Fruit fly (Drosophila melanogaster) whole organism, embryonic: Measurements from ENCODE around the gene mRpS18B.

Experiments used
- Ada2b ChIP-seq: fragments of 200-800 bp; sonication (Bioruptor generic); IDR thresholded peaks from 2 replicates; pipeline ENCODE4 v1.3.6; 2022; ENCODE audit warnings: missing biosample characterization, missing genetic modification characterization
- Atf3 ChIP-seq: fragments of 200-800 bp; sonication (Bioruptor generic); optimal IDR thresholded peaks from 3 replicates; lab custom pipeline; 2016; ENCODE audit warnings: missing biosample characterization, missing genetic modification characterization
- CG10431 ChIP-seq: fragments of 200-800 bp; sonication (Bioruptor generic); optimal IDR thresholded peaks from 3 replicates; lab custom pipeline; 2018; ENCODE audit warnings: missing biosample characterization, mild to moderate bottlenecking, missing genetic modification characterization
- CG10565 ChIP-seq: fragments of 200-800 bp; sonication (Bioruptor generic); optimal IDR thresholded peaks from 3 replicates; lab custom pipeline; 2016; ENCODE audit warnings: missing biosample characterization, mild to moderate bottlenecking, missing genetic modification characterization
- CG10654 ChIP-seq: fragments of 200-800 bp; sonication (Bioruptor generic); optimal IDR thresholded peaks from 2 replicates; lab custom pipeline; 2016; ENCODE audit warnings: missing biosample characterization, missing genetic modification characterization
- CG11560 ChIP-seq: fragments of 200-800 bp; sonication (Bioruptor generic); IDR thresholded peaks from 3 replicates; pipeline ENCODE4 v1.3.6; 2022; ENCODE audit warnings: missing biosample characterization, missing genetic modification characterization
- CG12071 ChIP-seq: fragments of 200-800 bp; sonication (Bioruptor generic); optimal IDR thresholded peaks from 3 replicates; lab custom pipeline; 2018; ENCODE audit warnings: missing biosample characterization, mild to moderate bottlenecking, missing genetic modification characterization
- CG14667 ChIP-seq: fragments of 200-800 bp; sonication (Bioruptor generic); IDR thresholded peaks from 2 replicates; pipeline ENCODE4 v1.3.6; 2022; ENCODE audit warnings: missing biosample characterization, missing genetic modification characterization
- CG15011 ChIP-seq: fragments of 200-800 bp; sonication (Bioruptor generic); optimal IDR thresholded peaks from 3 replicates; lab custom pipeline; 2018; ENCODE audit warnings: missing biosample characterization, mild to moderate bottlenecking, missing genetic modification characterization
- CG17359 ChIP-seq: fragments of 200-800 bp; sonication (Bioruptor generic); optimal IDR thresholded peaks from 3 replicates; lab custom pipeline; 2018; ENCODE audit warnings: missing biosample characterization, mild to moderate bottlenecking, missing genetic modification characterization, moderate library complexity
- CG18476 ChIP-seq: fragments of 200-800 bp; sonication (Bioruptor generic); optimal IDR thresholded peaks from 2 replicates; lab custom pipeline; 2016; ENCODE audit warnings: missing biosample characterization, mild to moderate bottlenecking, missing genetic modification characterization
- CG18764 ChIP-seq: fragments of 200-800 bp; sonication (Bioruptor generic); optimal IDR thresholded peaks from 3 replicates; lab custom pipeline; 2016; ENCODE audit warnings: missing biosample characterization, missing genetic modification characterization
- CG32532 ChIP-seq: fragments of 200-800 bp; sonication (Bioruptor generic); IDR thresholded peaks from 2 replicates; pipeline ENCODE4 v1.3.6; 2022; ENCODE audit warnings: missing biosample characterization, missing genetic modification characterization
- CG5245 ChIP-seq: fragments of 200-800 bp; sonication (Bioruptor generic); optimal IDR thresholded peaks from 3 replicates; lab custom pipeline; 2016; ENCODE audit warnings: missing biosample characterization, missing genetic modification characterization
- Deaf1 ChIP-seq: fragments of 200-800 bp; optimal IDR thresholded peaks from 3 replicates; lab custom pipeline; 2019; ENCODE audit warnings: missing biosample characterization, mild to moderate bottlenecking, missing genetic modification characterization, moderate library complexity
- H15 ChIP-seq: fragments of 200-800 bp; sonication (Bioruptor generic); IDR thresholded peaks from 3 replicates; pipeline ENCODE4 v1.3.6; 2022; ENCODE audit warnings: missing biosample characterization, missing genetic modification characterization
- Hr78 ChIP-seq, 2 experiments: fragments of 200-800 bp in 1 of 2; fragments of >200 bp in 1 of 2; sonication (Bioruptor generic) in 1 of 2; optimal IDR thresholded peaks; 2 replicates each; lab custom pipeline; 2017 to 2019; ENCODE audit warnings: missing biosample characterization in 2 of 2, missing genetic modification characterization in 2 of 2, mild to moderate bottlenecking in 1 of 2, moderate library complexity in 1 of 2
- Hsf ChIP-seq: fragments of 200-800 bp; sonication (Bioruptor generic); optimal IDR thresholded peaks from 3 replicates; lab custom pipeline; 2016; ENCODE audit warnings: missing biosample characterization, missing genetic modification characterization
- Myb ChIP-seq: fragments of 200-800 bp; sonication (Bioruptor generic); optimal IDR thresholded peaks from 2 replicates; lab custom pipeline; 2016; ENCODE audit warnings: missing biosample characterization, missing genetic modification characterization
- Opbp ChIP-seq: fragments of 200-800 bp; sonication (Bioruptor generic); IDR thresholded peaks from 3 replicates; pipeline ENCODE4 v1.3.6; 2022; ENCODE audit warnings: missing biosample characterization, missing genetic modification characterization; ENCODE audit not compliant: partially characterized antibody
- Side ChIP-seq: fragments of 200-800 bp; sonication (Bioruptor generic); optimal IDR thresholded peaks from 2 replicates; lab custom pipeline; 2016; ENCODE audit warnings: missing biosample characterization, missing genetic modification characterization
- Sin3A ChIP-seq: fragments of >200 bp; optimal IDR thresholded peaks from 2 replicates; lab custom pipeline; 2018
- Six4 ChIP-seq: fragments of 200-800 bp; sonication (Bioruptor generic); optimal IDR thresholded peaks from 2 replicates; lab custom pipeline; 2016; ENCODE audit warnings: missing biosample characterization, missing genetic modification characterization
- Spps ChIP-seq: fragments of 200-800 bp; sonication (Bioruptor generic); optimal IDR thresholded peaks from 2 replicates; lab custom pipeline; 2018; ENCODE audit warnings: missing biosample characterization, mild to moderate bottlenecking, missing genetic modification characterization
- Ssrp ChIP-seq: fragments of 200-800 bp; sonication (Bioruptor generic); optimal IDR thresholded peaks from 2 replicates; lab custom pipeline; 2018; ENCODE audit warnings: missing biosample characterization, mild to moderate bottlenecking, missing genetic modification characterization, moderate library complexity
- Stat92E ChIP-seq, 3 experiments: fragments of >200 bp in 2 of 3; fragments of 200-800 bp in 1 of 3; sonication (Bioruptor generic) in 1 of 3; optimal IDR thresholded peaks; 2 replicates each; lab custom pipeline; 2017 to 2019; ENCODE audit warnings: missing biosample characterization in 3 of 3, missing genetic modification characterization in 3 of 3, mild to moderate bottlenecking in 1 of 3, moderate library complexity in 1 of 3
- Tbp ChIP-seq: fragments of >200 bp; optimal IDR thresholded peaks from 2 replicates; lab custom pipeline; 2018; ENCODE audit warnings: missing biosample characterization, missing genetic modification characterization
- Xrp1 ChIP-seq: fragments of 200-800 bp; sonication (Bioruptor generic); IDR thresholded peaks from 2 replicates; pipeline ENCODE4 v1.3.6; 2022; ENCODE audit warnings: missing biosample characterization, missing genetic modification characterization
- bab2 ChIP-seq: fragments of 200-800 bp; sonication (Bioruptor generic); optimal IDR thresholded peaks from 2 replicates; lab custom pipeline; 2016; ENCODE audit warnings: missing biosample characterization, missing genetic modification characterization
- bigmax ChIP-seq: fragments of 200-800 bp; sonication (Bioruptor generic); optimal IDR thresholded peaks from 2 replicates; lab custom pipeline; 2018; ENCODE audit warnings: missing biosample characterization, mild to moderate bottlenecking, missing genetic modification characterization
- chinmo ChIP-seq: fragments of 200-800 bp; sonication (Bioruptor generic); IDR thresholded peaks from 4 replicates; pipeline ENCODE4 v1.3.6; 2022; ENCODE audit warnings: missing biosample characterization, missing genetic modification characterization; ENCODE audit not compliant: partially characterized antibody
- crol ChIP-seq: fragments of 200-800 bp; sonication (Bioruptor generic); IDR thresholded peaks from 2 replicates; pipeline ENCODE4 v1.3.6; 2022; ENCODE audit warnings: missing biosample characterization, missing genetic modification characterization
- danr ChIP-seq: fragments of 200-800 bp; sonication (Bioruptor generic); IDR thresholded peaks from 2 replicates; pipeline ENCODE4 v1.3.6; 2022; ENCODE audit warnings: missing biosample characterization, missing genetic modification characterization
- dati ChIP-seq: fragments of 200-800 bp; sonication (Bioruptor generic); IDR thresholded peaks from 2 replicates; pipeline ENCODE4 v1.3.6; 2022; ENCODE audit warnings: missing biosample characterization, missing genetic modification characterization
- lola ChIP-seq, 3 experiments: fragments of >200 bp in 2 of 3; fragments of 200-800 bp in 1 of 3; sonication (Bioruptor generic) in 1 of 3; optimal IDR thresholded peaks; 2 replicates each; lab custom pipeline; 2017 to 2019; ENCODE audit warnings: missing biosample characterization in 3 of 3, missing genetic modification characterization in 3 of 3, mild to moderate bottlenecking in 1 of 3, moderate library complexity in 1 of 3
- p53 ChIP-seq: fragments of 200-800 bp; sonication (Bioruptor generic); optimal IDR thresholded peaks from 2 replicates; lab custom pipeline; 2016; ENCODE audit warnings: missing biosample characterization, missing genetic modification characterization
- pb ChIP-seq: fragments of 200-800 bp; sonication (Bioruptor generic); optimal IDR thresholded peaks from 3 replicates; lab custom pipeline; 2016; ENCODE audit warnings: missing biosample characterization, missing genetic modification characterization
- pho ChIP-seq: fragments of 200-800 bp; sonication (Bioruptor generic); optimal IDR thresholded peaks from 2 replicates; lab custom pipeline; 2016; ENCODE audit warnings: missing biosample characterization, missing genetic modification characterization
- phol ChIP-seq: fragments of 200-800 bp; sonication (Bioruptor generic); optimal IDR thresholded peaks from 3 replicates; lab custom pipeline; 2018; ENCODE audit warnings: missing biosample characterization, mild to moderate bottlenecking, missing genetic modification characterization, moderate library complexity
- prd ChIP-seq, 3 experiments: fragments of >200 bp in 2 of 3; fragments of 200-800 bp in 1 of 3; sonication (Bioruptor generic) in 1 of 3; optimal IDR thresholded peaks in 2 of 3; IDR thresholded peaks in 1 of 3; 2 replicates in 2 of 3; 3 replicates in 1 of 3; pipeline versions ENCODE4 v1.3.6 to Lab custom; 2017 to 2022; ENCODE audit warnings: missing biosample characterization in 1 of 3, missing genetic modification characterization in 1 of 3
- pros ChIP-seq: fragments of 200-800 bp; sonication (Bioruptor generic); optimal IDR thresholded peaks from 3 replicates; lab custom pipeline; 2019; ENCODE audit warnings: missing biosample characterization, mild to moderate bottlenecking, missing genetic modification characterization, moderate library complexity
- salm ChIP-seq: fragments of 200-800 bp; sonication (Bioruptor generic); optimal IDR thresholded peaks from 2 replicates; lab custom pipeline; 2018; ENCODE audit warnings: missing biosample characterization, mild to moderate bottlenecking, missing genetic modification characterization
- slbo ChIP-seq: fragments of 200-800 bp; sonication (Bioruptor generic); IDR thresholded peaks from 2 replicates; pipeline ENCODE4 v1.3.6; 2022; ENCODE audit warnings: missing biosample characterization, missing genetic modification characterization
- sr ChIP-seq: fragments of 200-800 bp; sonication (Bioruptor generic); IDR thresholded peaks from 3 replicates; pipeline ENCODE4 v1.3.6; 2022; ENCODE audit warnings: missing biosample characterization, missing genetic modification characterization
- tin ChIP-seq: fragments of 200-800 bp; sonication (Bioruptor generic); optimal IDR thresholded peaks from 3 replicates; lab custom pipeline; 2016; ENCODE audit warnings: missing biosample characterization, missing genetic modification characterization
- trem ChIP-seq: fragments of 200-800 bp; optimal IDR thresholded peaks from 3 replicates; lab custom pipeline; 2019; ENCODE audit warnings: missing biosample characterization, mild to moderate bottlenecking, missing genetic modification characterization, moderate library complexity
- vnd ChIP-seq: fragments of 200-800 bp; sonication (Bioruptor generic); IDR thresholded peaks from 3 replicates; pipeline ENCODE4 v1.3.6; 2022; ENCODE audit warnings: missing biosample characterization, missing genetic modification characterization; ENCODE audit not compliant: partially characterized antibody
- wor ChIP-seq: fragments of 200-800 bp; sonication (Bioruptor generic); IDR thresholded peaks from 2 replicates; pipeline ENCODE4 v1.3.6; 2022; ENCODE audit warnings: missing biosample characterization, missing genetic modification characterization
- yki ChIP-seq: fragments of >200 bp; optimal IDR thresholded peaks from 3 replicates; lab custom pipeline; 2018

mRpS18B gene

DNA sequence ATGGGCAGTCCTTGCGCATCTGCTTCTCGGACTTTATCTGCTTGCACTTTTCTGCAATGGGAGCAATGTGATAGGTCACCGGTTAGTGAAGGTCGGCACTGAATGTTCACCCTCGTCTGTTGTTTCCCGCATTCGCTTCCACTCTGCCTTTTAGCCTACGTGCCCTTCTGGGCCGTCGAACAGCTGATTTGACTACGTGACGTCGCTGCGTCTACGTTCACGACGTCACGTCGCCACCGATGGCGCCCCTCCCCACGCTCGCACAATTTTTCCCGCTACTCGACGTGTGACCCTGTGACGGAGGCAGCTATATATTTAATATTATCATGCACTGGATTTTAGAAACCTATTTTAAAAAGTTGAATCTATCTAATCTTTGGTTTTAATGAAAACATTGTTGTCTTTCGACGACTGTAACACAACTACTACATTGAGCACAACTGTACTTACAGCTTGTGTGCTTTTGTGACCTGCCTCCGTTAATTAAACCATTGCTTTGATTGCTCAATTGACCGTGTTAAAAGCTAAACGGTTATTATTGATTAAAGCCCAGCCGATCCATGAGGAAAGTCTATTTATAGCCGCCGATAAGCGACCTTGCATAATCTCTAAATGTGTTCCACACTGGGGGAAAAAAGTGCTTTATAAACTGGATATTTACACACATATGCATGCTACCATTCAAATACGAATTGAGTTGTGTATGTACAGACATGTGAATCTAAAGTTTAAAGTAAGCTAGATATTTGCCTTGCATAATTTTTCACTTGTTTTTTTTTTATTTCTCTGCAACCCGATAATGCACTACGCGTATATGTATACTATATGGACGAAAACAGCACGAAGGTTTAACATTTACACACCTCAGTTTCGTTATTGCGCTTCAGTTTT, 13.8 kb downstream of the mRpS18B start (continued):
- TF ChIP-seq Stat92E (GFP tag; optimal IDR thresholded peaks at IDR 0.05; lab: Kevin White, UChicago) (no peak), pb (GFP tag; lab: Kevin White, UChicago) (no peak), CG10565 (GFP tag; lab: Kevin White, UChicago) (no peak), trem (tag; lab: Kevin White, UChicago) (no peak), vnd (GFP tag; lab: Robert Waterston, UW) (no peak), Hsf (GFP tag; lab: Kevin White, UChicago) (no peak), chinmo (GFP tag; lab: Robert Waterston, UW) (peak; percentile 86; the same call in 2 of the 4 replicates), p53 (GFP tag; lab: Kevin White, UChicago) (no peak), Tbp (no peak), CG17359 (tag; lab: Kevin White, UChicago) (peak; percentile 27), CG18476 (GFP tag; lab: Kevin White, UChicago) (no peak), Deaf1 (peak; percentile 7), Spps (tag; lab: Kevin White, UChicago) (no peak), Six4 (GFP tag; lab: Kevin White, UChicago) (no peak), H15 (no peak), pros (GFP tag; lab: Kevin White, UChicago) (no peak), Opbp (GFP tag; lab: Robert Waterston, UW) (no peak), dati (GFP tag; lab: Robert Waterston, UW) (no peak), slbo (GFP tag; lab: Robert Waterston, UW) (peak; percentile 51), bigmax (no peak), Sin3A (lab: Kevin White, UChicago) (no peak), CG10654 (GFP tag; lab: Kevin White, UChicago) (no peak), CG5245 (GFP tag; lab: Kevin White, UChicago) (no peak), CG18764 (GFP tag; lab: Kevin White, UChicago) (no peak), danr (GFP tag; lab: Robert Waterston, UW) (no peak), CG12071 (GFP tag; lab: Kevin White, UChicago) (no peak), Ada2b (GFP tag; lab: Robert Waterston, UW) (peak; percentile 26; the same call in 1 of the 2 replicates), phol (tag; lab: Kevin White, UChicago) (peak; percentile 5), pho (GFP tag; lab: Kevin White, UChicago) (no peak), salm (tag; lab: Kevin White, UChicago) (no peak), Atf3 (no peak), crol (GFP tag; lab: Robert Waterston, UW) (peak; percentile 58), Hr78 (GFP tag; optimal IDR thresholded peaks at IDR 0.05; lab: Kevin White, UChicago) (peak in 1 of 2 experiments; percentile 90), wor (GFP tag; lab: Robert Waterston, UW) (no peak), Ssrp (tag; lab: Kevin White, UChicago) (peak; percentile 24), Myb (GFP tag; lab: Kevin White, UChicago) (no peak), CG14667 (GFP tag; lab: Robert Waterston, UW) (no peak), prd (optimal IDR thresholded peaks at IDR 0.05; lab: Kevin White, UChicago) (no peak), prd (GFP tag; IDR thresholded peaks at IDR 0.05; lab: Robert Waterston, UW) (peak; percentile 18; the same call in 1 of the 3 replicates), yki (no peak), Side (GFP tag; lab: Kevin White, UChicago) (no peak), CG32532 (GFP tag; lab: Robert Waterston, UW) (0 out of 2 replicates have a peak, but pooled peaks have one; percentile 15), CG10431 (GFP tag; lab: Kevin White, UChicago) (no peak), CG11560 (tag; lab: Robert Waterston, UW) (no peak), CG15011 (no peak), lola (GFP tag; optimal IDR thresholded peaks at IDR 0.05; lab: Kevin White, UChicago) (no peak), sr (GFP tag; lab: Robert Waterston, UW) (no peak), bab2 (GFP tag; lab: Kevin White, UChicago) (no peak), tin (GFP tag; lab: Kevin White, UChicago) (no peak), Xrp1 (GFP tag; lab: Robert Waterston, UW) (peak; percentile 44; the same call in 1 of the 2 replicates)
